Fruit fly (Drosophila melanogaster) whole organism, pupa: ENCODE data around the gene spg.

Source experiments
- CG13204 ChIP-seq: fragments of 200-800 bp; sonication (Bioruptor generic); optimal IDR thresholded peaks from 2 replicates; lab custom pipeline; 2018; ENCODE audit warnings: missing biosample characterization, mild to moderate bottlenecking, missing genetic modification characterization, moderate library complexity
- CG14655 ChIP-seq: fragments of 200-800 bp; sonication (Bioruptor generic); optimal IDR thresholded peaks from 3 replicates; lab custom pipeline; 2017; ENCODE audit warnings: mild to moderate bottlenecking, missing biosample characterization, missing genetic modification reagents, missing genetic modification characterization
- CG15710 ChIP-seq: fragments of 200-800 bp; sonication (Bioruptor generic); optimal IDR thresholded peaks from 2 replicates; lab custom pipeline; 2018; ENCODE audit warnings: missing biosample characterization, mild to moderate bottlenecking, missing genetic modification characterization, moderate library complexity
- CG17806 ChIP-seq: fragments of 200-800 bp; sonication (Bioruptor generic); optimal IDR thresholded peaks from 2 replicates; lab custom pipeline; 2018; ENCODE audit warnings: missing biosample characterization, mild to moderate bottlenecking, missing genetic modification characterization, moderate library complexity
- CG32121 ChIP-seq: fragments of 200-800 bp; sonication (Bioruptor generic); IDR thresholded peaks from 2 replicates; pipeline ENCODE4 v1.3.6; 2022; ENCODE audit warnings: missing biosample characterization, missing genetic modification characterization
- D1 ChIP-seq: fragments of 200-800 bp; sonication (Bioruptor generic); optimal IDR thresholded peaks from 2 replicates; lab custom pipeline; 2018; ENCODE audit warnings: missing biosample characterization, mild to moderate bottlenecking, missing genetic modification characterization, moderate library complexity
- Ets98B ChIP-seq: fragments of 200-800 bp; sonication (Bioruptor generic); IDR thresholded peaks from 2 replicates; pipeline ENCODE4 v1.3.6; 2022; ENCODE audit warnings: missing biosample characterization, missing genetic modification characterization
- Pif1A ChIP-seq: fragments of 200-800 bp; sonication (Bioruptor generic); optimal IDR thresholded peaks from 3 replicates; lab custom pipeline; 2016; ENCODE audit warnings: missing biosample characterization, missing genetic modification characterization
- Snoo ChIP-seq: fragments of 200-800 bp; sonication (Bioruptor generic); optimal IDR thresholded peaks from 3 replicates; lab custom pipeline; 2017; ENCODE audit warnings: missing biosample characterization, mild to moderate bottlenecking, missing genetic modification characterization, inconsistent platforms
- rn ChIP-seq: fragments of 200-800 bp; sonication (Bioruptor generic); IDR thresholded peaks from 2 replicates; pipeline ENCODE4 v1.3.6; 2022; ENCODE audit warnings: missing biosample characterization, missing genetic modification characterization

DNA sequence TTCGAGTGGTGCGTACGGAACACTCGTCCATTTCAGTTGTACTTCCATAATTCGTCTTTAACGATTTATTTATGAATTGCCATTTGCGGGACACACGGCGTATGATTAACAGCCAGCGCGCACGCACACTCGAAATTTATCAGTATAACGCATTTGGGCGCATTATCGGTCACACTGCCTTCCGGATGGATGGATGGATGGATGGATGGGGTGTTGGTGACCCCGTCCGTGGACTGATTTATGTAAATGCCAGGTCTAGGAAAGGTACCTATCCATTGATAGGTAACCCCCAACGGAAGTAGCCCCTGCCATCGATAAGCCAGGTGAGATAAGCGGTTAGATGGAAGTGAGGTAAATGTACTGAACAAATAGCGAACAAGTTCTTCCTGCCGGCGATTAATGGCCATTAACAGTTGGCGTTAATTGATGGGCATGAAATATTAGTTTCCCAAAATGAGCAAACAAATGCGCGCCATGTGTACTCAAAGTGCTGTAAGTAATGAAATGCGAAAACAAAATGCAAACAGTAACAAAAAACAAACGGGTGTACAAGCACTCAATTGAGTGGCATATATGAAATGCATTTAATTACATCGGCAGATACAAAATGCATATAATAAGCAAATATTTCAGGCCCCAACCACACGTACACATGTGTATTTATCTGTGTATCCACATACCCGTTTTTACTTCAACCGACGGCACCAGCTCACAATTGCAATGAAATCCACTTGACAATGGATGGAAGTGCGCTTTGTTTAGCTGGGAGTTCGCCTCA, 3.8 kb downstream of the spg start:
- TF ChIP-seq Snoo (tag; lab: Kevin White, UChicago) (no peak), CG17806 (tag; lab: Kevin White, UChicago) (no peak), CG15710 (tag; lab: Kevin White, UChicago) (no peak), Ets98B (GFP tag; lab: Robert Waterston, UW) (no peak), Pif1A (GFP tag; lab: Kevin White, UChicago) (no peak), CG32121 (no peak), CG14655 (no peak), rn (GFP tag; lab: Robert Waterston, UW) (no peak), D1 (no peak), CG13204 (GFP tag; lab: Kevin White, UChicago) (no peak)
